Fruit fly (Drosophila melanogaster) whole organism, embryonic: ENCODE measurements around the gene NaPi-III.
A peak's percentile ranks its signal among the peaks of the same experiment; 100 is the strongest.

ENCODE experiments used
- B-H1 ChIP-seq: fragments of 200-800 bp; sonication (Bioruptor generic); IDR thresholded peaks from 3 replicates; pipeline ENCODE4 v1.3.6; 2022; ENCODE audit warnings: missing biosample characterization, missing genetic modification characterization
- CG10209 ChIP-seq: fragments of 200-800 bp; sonication (Bioruptor generic); optimal IDR thresholded peaks from 3 replicates; lab custom pipeline; 2017; ENCODE audit warnings: missing biosample characterization, mild to moderate bottlenecking, missing genetic modification characterization, missing genetic modification reagents
- CG10543 ChIP-seq: fragments of 200-800 bp; sonication (Bioruptor generic); optimal IDR thresholded peaks from 3 replicates; lab custom pipeline; 2017; ENCODE audit warnings: missing biosample characterization, mild to moderate bottlenecking, missing genetic modification characterization, moderate library complexity
- CG13287 ChIP-seq: fragments of 200-800 bp; sonication (Bioruptor generic); IDR thresholded peaks from 2 replicates; pipeline ENCODE4 v1.3.6; 2022; ENCODE audit warnings: missing biosample characterization, missing genetic modification characterization; ENCODE audit not compliant: partially characterized antibody
- CG14860 ChIP-seq: fragments of 200-800 bp; sonication (Bioruptor generic); IDR thresholded peaks from 3 replicates; pipeline ENCODE4 v1.3.6; 2022; ENCODE audit warnings: missing biosample characterization, missing genetic modification characterization; ENCODE audit not compliant: partially characterized antibody
- CG16863 ChIP-seq: fragments of 200-800 bp; sonication (Bioruptor generic); optimal IDR thresholded peaks from 3 replicates; lab custom pipeline; 2016; ENCODE audit warnings: missing biosample characterization, missing genetic modification characterization
- CG17328 ChIP-seq: fragments of 200-800 bp; sonication (Bioruptor generic); IDR thresholded peaks from 2 replicates; pipeline ENCODE4 v1.3.6; 2022; ENCODE audit warnings: missing biosample characterization, missing genetic modification characterization
- CG2712 ChIP-seq: fragments of 200-800 bp; optimal IDR thresholded peaks from 3 replicates; lab custom pipeline; 2019; ENCODE audit warnings: missing biosample characterization, mild to moderate bottlenecking, missing genetic modification characterization, moderate library complexity
- CG3163 ChIP-seq: fragments of 200-800 bp; sonication (Bioruptor generic); optimal IDR thresholded peaks from 3 replicates; lab custom pipeline; 2016; ENCODE audit warnings: missing biosample characterization, missing genetic modification characterization
- CG4424 ChIP-seq: fragments of 200-800 bp; sonication (Bioruptor generic); optimal IDR thresholded peaks from 3 replicates; lab custom pipeline; 2016; ENCODE audit warnings: missing biosample characterization, missing genetic modification characterization
- CG4820 ChIP-seq: fragments of 200-800 bp; sonication (Bioruptor generic); optimal IDR thresholded peaks from 3 replicates; lab custom pipeline; 2016; ENCODE audit warnings: missing biosample characterization, missing genetic modification characterization
- CG7271 ChIP-seq: fragments of 200-800 bp; sonication (Bioruptor generic); optimal IDR thresholded peaks from 2 replicates; lab custom pipeline; 2018; ENCODE audit warnings: missing biosample characterization, mild to moderate bottlenecking, missing genetic modification characterization, moderate library complexity
- CG7928 ChIP-seq: fragments of 200-800 bp; sonication (Bioruptor generic); optimal IDR thresholded peaks from 2 replicates; lab custom pipeline; 2017; ENCODE audit warnings: missing biosample characterization, mild to moderate bottlenecking, missing genetic modification characterization
- CG8089 ChIP-seq: fragments of 200-800 bp; sonication (Bioruptor generic); optimal IDR thresholded peaks from 3 replicates; lab custom pipeline; 2016; ENCODE audit warnings: missing biosample characterization, missing genetic modification characterization
- CG8281 ChIP-seq: fragments of 200-800 bp; sonication (Bioruptor generic); optimal IDR thresholded peaks from 2 replicates; lab custom pipeline; 2018; ENCODE audit warnings: missing biosample characterization, mild to moderate bottlenecking, missing genetic modification characterization, moderate library complexity
- Chrac-16 ChIP-seq: fragments of 200-800 bp; sonication (Bioruptor generic); optimal IDR thresholded peaks from 3 replicates; lab custom pipeline; 2016; ENCODE audit warnings: missing biosample characterization, missing genetic modification characterization
- D ChIP-seq, 2 experiments: fragments of 200-800 bp in 1 of 2; fragments of >200 bp in 1 of 2; sonication (Bioruptor generic) in 1 of 2; optimal IDR thresholded peaks; 2 replicates in 1 of 2; 3 replicates in 1 of 2; lab custom pipeline; 2017; ENCODE audit warnings: mild to moderate bottlenecking in 1 of 2, missing biosample characterization in 1 of 2, missing genetic modification characterization in 1 of 2, missing genetic modification reagents in 1 of 2
- Drgx ChIP-seq: fragments of 200-800 bp; sonication (Bioruptor generic); IDR thresholded peaks from 2 replicates; pipeline ENCODE4 v1.3.6; 2022; ENCODE audit warnings: missing biosample characterization, missing genetic modification characterization
- GATAe ChIP-seq: fragments of 200-800 bp; sonication (Bioruptor generic); conservative IDR thresholded peaks from 2 replicates; pipeline ENCODE4 v1.3.6; 2022; ENCODE audit warnings: missing biosample characterization, missing genetic modification characterization
- HLH4C ChIP-seq: fragments of 200-800 bp; sonication (Bioruptor generic); IDR thresholded peaks from 3 replicates; pipeline ENCODE4 v1.3.6; 2022; ENCODE audit warnings: missing biosample characterization, missing genetic modification characterization; ENCODE audit not compliant: partially characterized antibody
- Kr ChIP-seq: fragments of 200-800 bp; sonication (Bioruptor generic); optimal IDR thresholded peaks from 2 replicates; lab custom pipeline; 2017; ENCODE audit warnings: missing biosample characterization, mild to moderate bottlenecking, missing genetic modification characterization
- NK7.1 ChIP-seq: fragments of 200-800 bp; sonication (Bioruptor generic); optimal IDR thresholded peaks from 3 replicates; lab custom pipeline; 2016; ENCODE audit warnings: missing biosample characterization, missing genetic modification characterization
- Nf-YC ChIP-seq: fragments of 200-800 bp; optimal IDR thresholded peaks from 3 replicates; lab custom pipeline; 2019; ENCODE audit warnings: missing biosample characterization, mild to moderate bottlenecking, missing genetic modification characterization, moderate library complexity
- Poxn ChIP-seq: fragments of 200-800 bp; sonication (Bioruptor generic); IDR thresholded peaks from 2 replicates; pipeline ENCODE4 v1.3.6; 2022; ENCODE audit warnings: missing biosample characterization, missing genetic modification characterization
- Scr ChIP-seq: fragments of 200-800 bp; sonication (Bioruptor generic); IDR thresholded peaks from 2 replicates; pipeline ENCODE4 v1.3.6; 2022; ENCODE audit warnings: missing biosample characterization, missing genetic modification characterization; ENCODE audit not compliant: partially characterized antibody
- Six4 ChIP-seq: fragments of 200-800 bp; sonication (Bioruptor generic); optimal IDR thresholded peaks from 2 replicates; lab custom pipeline; 2016; ENCODE audit warnings: missing biosample characterization, missing genetic modification characterization
- Xrp1 ChIP-seq: fragments of 200-800 bp; sonication (Bioruptor generic); IDR thresholded peaks from 2 replicates; pipeline ENCODE4 v1.3.6; 2022; ENCODE audit warnings: missing biosample characterization, missing genetic modification characterization
- danr ChIP-seq: fragments of 200-800 bp; sonication (Bioruptor generic); IDR thresholded peaks from 2 replicates; pipeline ENCODE4 v1.3.6; 2022; ENCODE audit warnings: missing biosample characterization, missing genetic modification characterization
- ems ChIP-seq: fragments of 200-800 bp; sonication (Bioruptor generic); optimal IDR thresholded peaks from 3 replicates; lab custom pipeline; 2016; ENCODE audit warnings: missing biosample characterization, missing genetic modification characterization
- fd3F ChIP-seq: fragments of 200-800 bp; sonication (Bioruptor generic); optimal IDR thresholded peaks from 2 replicates; lab custom pipeline; 2018; ENCODE audit warnings: missing biosample characterization, mild to moderate bottlenecking, missing genetic modification characterization, moderate library complexity
- fd64A ChIP-seq: fragments of 200-800 bp; sonication (Bioruptor generic); optimal IDR thresholded peaks from 3 replicates; lab custom pipeline; 2018; ENCODE audit warnings: missing biosample characterization, mild to moderate bottlenecking, missing genetic modification characterization
- kni ChIP-seq: fragments of 200-800 bp; sonication (Bioruptor generic); optimal IDR thresholded peaks from 3 replicates; lab custom pipeline; 2017; ENCODE audit warnings: mild to moderate bottlenecking, missing biosample characterization, missing genetic modification reagents, missing genetic modification characterization
- maf-S ChIP-seq: fragments of 200-800 bp; sonication (Bioruptor generic); optimal IDR thresholded peaks from 2 replicates; lab custom pipeline; 2016; ENCODE audit warnings: missing biosample characterization, missing genetic modification characterization
- nau ChIP-seq: fragments of 200-800 bp; sonication (Bioruptor generic); optimal IDR thresholded peaks from 3 replicates; lab custom pipeline; 2017; ENCODE audit warnings: missing biosample characterization, mild to moderate bottlenecking, missing genetic modification characterization, missing genetic modification reagents
- nerfin-2 ChIP-seq: fragments of 200-800 bp; sonication (Bioruptor generic); IDR thresholded peaks from 2 replicates; pipeline ENCODE4 v1.3.6; 2022; ENCODE audit warnings: missing biosample characterization, missing genetic modification characterization; ENCODE audit not compliant: partially characterized antibody
- nmo ChIP-seq: fragments of 200-800 bp; sonication (Bioruptor generic); optimal IDR thresholded peaks from 2 replicates; lab custom pipeline; 2018; ENCODE audit warnings: missing biosample characterization, mild to moderate bottlenecking, missing genetic modification characterization, moderate library complexity
- nom ChIP-seq: fragments of 200-800 bp; sonication (Bioruptor generic); optimal IDR thresholded peaks from 2 replicates; lab custom pipeline; 2017; ENCODE audit warnings: missing biosample characterization, missing genetic modification characterization, mild to moderate bottlenecking, moderate library complexity, missing genetic modification reagents
- onecut ChIP-seq: fragments of 200-800 bp; sonication (Bioruptor generic); IDR thresholded peaks from 2 replicates; pipeline ENCODE4 v1.3.6; 2022; ENCODE audit warnings: missing biosample characterization, missing genetic modification characterization
- pros ChIP-seq: fragments of 200-800 bp; sonication (Bioruptor generic); optimal IDR thresholded peaks from 3 replicates; lab custom pipeline; 2019; ENCODE audit warnings: missing biosample characterization, mild to moderate bottlenecking, missing genetic modification characterization, moderate library complexity
- rib ChIP-seq: fragments of 200-800 bp; sonication (Bioruptor generic); IDR thresholded peaks from 2 replicates; pipeline ENCODE4 v1.3.6; 2022; ENCODE audit warnings: missing biosample characterization, missing genetic modification characterization
- run ChIP-seq: fragments of 200-800 bp; sonication (Bioruptor generic); optimal IDR thresholded peaks from 3 replicates; lab custom pipeline; 2018; ENCODE audit warnings: missing biosample characterization, mild to moderate bottlenecking, missing genetic modification characterization
- sc ChIP-seq, 3 experiments: fragments of >200 bp in 2 of 3; fragments of 200-800 bp in 1 of 3; sonication (Bioruptor generic) in 1 of 3; optimal IDR thresholded peaks; 2 replicates in 2 of 3; 3 replicates in 1 of 3; lab custom pipeline; 2017; ENCODE audit warnings: mild to moderate bottlenecking in 1 of 3, missing biosample characterization in 1 of 3, missing genetic modification characterization in 1 of 3, missing genetic modification reagents in 1 of 3
- scrt ChIP-seq: fragments of 200-800 bp; sonication (Bioruptor generic); optimal IDR thresholded peaks from 2 replicates; lab custom pipeline; 2018; ENCODE audit warnings: missing biosample characterization, mild to moderate bottlenecking, missing genetic modification characterization, moderate library complexity
- sd ChIP-seq: fragments of 200-800 bp; sonication (Bioruptor generic); optimal IDR thresholded peaks from 3 replicates; lab custom pipeline; 2018; ENCODE audit warnings: missing biosample characterization, mild to moderate bottlenecking, missing genetic modification characterization, moderate library complexity
- slou ChIP-seq: fragments of 200-800 bp; sonication (Bioruptor generic); optimal IDR thresholded peaks from 3 replicates; lab custom pipeline; 2016; ENCODE audit warnings: missing biosample characterization, missing genetic modification characterization
- tx ChIP-seq: fragments of 200-800 bp; sonication (Bioruptor generic); optimal IDR thresholded peaks from 2 replicates; lab custom pipeline; 2016; ENCODE audit warnings: missing biosample characterization, missing genetic modification characterization
- unpg ChIP-seq: fragments of 200-800 bp; sonication (Bioruptor generic); optimal IDR thresholded peaks from 3 replicates; lab custom pipeline; 2018; ENCODE audit warnings: missing biosample characterization, mild to moderate bottlenecking, missing genetic modification characterization, moderate library complexity
- vvl ChIP-seq: fragments of 200-800 bp; sonication (Bioruptor generic); IDR thresholded peaks from 2 replicates; pipeline ENCODE4 v1.3.6; 2022; ENCODE audit warnings: missing biosample characterization, missing genetic modification characterization

The NaPi-III gene

DNA sequence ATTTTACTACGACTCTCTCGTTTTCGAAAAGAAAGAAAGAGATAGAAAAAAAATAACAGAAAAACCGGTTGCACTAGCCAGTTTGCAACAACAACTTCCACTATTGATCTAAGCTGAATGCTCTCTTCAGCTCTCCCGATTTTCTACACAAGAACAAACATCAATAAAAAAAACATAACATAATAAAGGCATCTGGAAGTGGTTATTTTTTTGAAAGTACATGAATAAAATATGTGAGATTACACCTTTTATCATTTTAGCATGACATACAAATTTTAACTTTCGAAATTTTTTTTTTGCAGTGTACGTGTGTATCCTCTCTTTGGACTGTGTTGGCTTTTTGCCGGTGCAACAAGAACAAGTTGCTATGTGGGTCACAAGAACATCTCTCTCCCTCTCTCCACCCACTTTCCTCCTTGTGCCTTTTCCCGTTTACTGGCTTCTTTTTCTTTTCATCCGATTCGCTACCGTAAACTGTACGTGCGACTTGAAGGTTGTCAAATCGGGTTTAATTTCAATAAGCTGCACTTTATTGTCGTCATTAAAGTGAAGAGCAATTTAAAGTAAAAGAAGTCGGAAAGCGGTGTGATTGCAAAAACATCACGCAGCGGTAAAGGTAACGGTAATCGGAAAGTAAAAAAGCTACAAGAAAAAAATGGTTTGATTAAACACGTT, 38.5 kb upstream of the NaPi-III start (continued):
- peak; percentile 79 for TF ChIP-seq scrt (GFP tag; lab: Kevin White, UChicago)
- peak; percentile 95 for TF ChIP-seq B-H1 (GFP tag; lab: Robert Waterston, UW)
- TF ChIP-seq CG3163, result peak; percentile 85
- TF ChIP-seq vvl (GFP tag; lab: Robert Waterston, UW), result peak; percentile 99
- TF ChIP-seq nom (GFP tag; lab: Kevin White, UChicago), result peak; percentile 93
- TF ChIP-seq HLH4C (GFP tag; lab: Robert Waterston, UW), result no peak
- TF ChIP-seq unpg (GFP tag; lab: Kevin White, UChicago), result peak; percentile 97
- TF ChIP-seq sd, result no peak
- peak; percentile 89 for TF ChIP-seq danr (GFP tag; lab: Robert Waterston, UW)
- TF ChIP-seq CG10543 (GFP tag; lab: Kevin White, UChicago), result peak; percentile 66
- TF ChIP-seq ems, result peak; percentile 92
- TF ChIP-seq CG16863 (GFP tag; lab: Kevin White, UChicago), result peak; percentile 97
- TF ChIP-seq run (tag; lab: Kevin White, UChicago), result peak; percentile 92
- TF ChIP-seq CG14860 (GFP tag; lab: Robert Waterston, UW), result no peak
- peak; percentile 93 for TF ChIP-seq maf-S (GFP tag; lab: Kevin White, UChicago)
- peak; percentile 91 for TF ChIP-seq onecut (GFP tag; lab: Robert Waterston, UW)
- peak; percentile 93 for TF ChIP-seq tx (GFP tag; lab: Kevin White, UChicago)
- peak; percentile 99 for TF ChIP-seq CG17328 (GFP tag; lab: Robert Waterston, UW)
- peak; percentile 98 for TF ChIP-seq CG2712 (tag; lab: Kevin White, UChicago)
- peak; percentile 41 for TF ChIP-seq kni (GFP tag; lab: Kevin White, UChicago)
- peak; percentile 73 for TF ChIP-seq pros (GFP tag; lab: Kevin White, UChicago)
- no peak for TF ChIP-seq Nf-YC (tag; lab: Kevin White, UChicago)
- peak; percentile 95 for TF ChIP-seq NK7.1 (GFP tag; lab: Kevin White, UChicago)
- peak; percentile 97 for TF ChIP-seq CG4820
- no peak for TF ChIP-seq D (optimal IDR thresholded peaks at IDR 0.05; lab: Kevin White, UChicago)
- TF ChIP-seq D (GFP tag; optimal IDR thresholded peaks at IDR 0.05; lab: Kevin White, UChicago), result peak; percentile 95
- peak; percentile 53; the same call in 1 of the 2 replicates for TF ChIP-seq Poxn (GFP tag; lab: Robert Waterston, UW)
- TF ChIP-seq rib, result peak; percentile 89
- TF ChIP-seq fd64A (GFP tag; lab: Kevin White, UChicago), result peak; percentile 88
- peak; percentile 82 for TF ChIP-seq Kr (GFP tag; lab: Kevin White, UChicago)
- TF ChIP-seq Drgx, result peak; percentile 99
- peak; percentile 89 for TF ChIP-seq CG7271
- TF ChIP-seq sc (optimal IDR thresholded peaks at IDR 0.05; lab: Kevin White, UChicago), result no peak
- TF ChIP-seq sc (GFP tag; optimal IDR thresholded peaks at IDR 0.05; lab: Kevin White, UChicago), result peak; percentile 94
- TF ChIP-seq CG4424 (GFP tag; lab: Kevin White, UChicago), result peak; percentile 98
- peak; percentile 97 for TF ChIP-seq CG8089
- peak; percentile 62 for TF ChIP-seq GATAe (GFP tag; lab: Robert Waterston, UW)
- TF ChIP-seq Six4, result peak; percentile 96
- TF ChIP-seq nau (GFP tag; lab: Kevin White, UChicago), result no peak
- TF ChIP-seq CG7928 (GFP tag; lab: Kevin White, UChicago), result peak; percentile 61
- no peak for TF ChIP-seq Scr (GFP tag; lab: Robert Waterston, UW)
- TF ChIP-seq fd3F (GFP tag; lab: Kevin White, UChicago), result peak; percentile 89
- TF ChIP-seq nmo, result peak; percentile 98
- TF ChIP-seq CG13287 (GFP tag; lab: Robert Waterston, UW), result no peak
- no peak for TF ChIP-seq nerfin-2 (GFP tag; lab: Robert Waterston, UW)
- peak; percentile 96 for TF ChIP-seq CG10209 (GFP tag; lab: Kevin White, UChicago)
- peak; percentile 88 for TF ChIP-seq CG8281 (tag; lab: Kevin White, UChicago)
- TF ChIP-seq Chrac-16, result peak; percentile 95
- peak; percentile 87 for TF ChIP-seq slou (GFP tag; lab: Kevin White, UChicago)
- TF ChIP-seq Xrp1 (GFP tag; lab: Robert Waterston, UW), result peak; percentile 98
